Worm (Caenorhabditis elegans): ENCODE results near the gene paqr-1.

Gene paqr-1

DNA sequence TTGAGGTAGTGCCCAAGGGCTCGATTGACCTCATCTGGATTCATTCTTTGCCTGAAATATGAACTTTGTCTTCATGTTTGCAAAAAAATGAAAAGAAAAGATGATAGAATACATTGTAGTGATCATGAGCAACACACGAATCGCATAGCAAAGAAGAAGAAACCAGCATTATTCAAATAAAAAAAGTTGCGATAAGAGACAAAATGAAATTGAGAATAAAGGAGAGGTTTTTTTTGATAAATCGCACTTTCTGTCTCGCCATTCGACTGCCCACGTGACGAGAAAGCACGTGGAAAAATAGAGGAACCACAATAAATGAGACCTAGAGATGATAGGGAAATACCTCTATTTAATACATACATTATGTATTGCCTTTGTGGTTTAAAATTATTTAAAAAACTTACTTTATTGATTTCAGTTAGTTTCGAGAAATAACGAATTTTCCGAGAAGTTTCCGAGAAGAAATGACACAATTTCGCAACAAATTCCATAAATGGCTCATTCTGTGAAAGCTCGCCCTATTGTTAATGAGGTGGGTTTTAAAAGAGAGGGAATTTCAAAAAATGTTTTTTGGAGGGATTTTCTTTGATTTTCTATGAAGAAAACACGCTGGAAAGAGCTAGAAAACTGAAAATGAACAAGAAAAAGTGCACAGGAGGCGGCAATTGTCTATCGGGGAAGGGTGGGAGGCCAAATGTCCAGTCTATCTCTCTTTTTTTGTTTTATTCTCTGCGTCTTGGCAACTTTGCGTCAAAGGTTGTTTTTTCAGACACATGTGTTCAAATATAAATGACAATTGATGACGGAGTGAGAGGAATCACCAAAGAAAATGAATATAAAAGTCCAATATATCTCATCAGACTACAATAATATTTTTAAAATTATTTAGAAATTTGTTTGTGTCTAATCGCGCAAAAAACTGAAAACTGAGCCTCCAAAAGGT lies at the start of gene paqr-1:
paqr-1 (minus strand) TSS at position 51 of the 943 bp plus-strand sequence.
- TF ChIP-seq fos-1 (tag; optimal IDR thresholded peaks at IDR 0.05) (peak; percentile 6), R02D3.7 (tag; optimal IDR thresholded peaks at IDR 0.05) (no peak), sea-2 (GFP tag; optimal IDR thresholded peaks at IDR 0.05) (no peak), ama-1 (optimal IDR thresholded peaks at IDR 0.05) (no peak), pha-4 (tag; optimal IDR thresholded peaks at IDR 0.05) (peak; percentile 6), tbx-2 (tag; optimal IDR thresholded peaks at IDR 0.05) (no peak), lin-39 (tag; optimal IDR thresholded peaks at IDR 0.05) (peak; percentile 16), mml-1 (tag; optimal IDR thresholded peaks at IDR 0.05) (no peak), mdl-1 (tag; optimal IDR thresholded peaks at IDR 0.05) (peak; percentile 41), pqm-1 (tag; optimal IDR thresholded peaks at IDR 0.05) (peak; percentile 29), unc-62 (GFP tag; optimal IDR thresholded peaks at IDR 0.05) (no peak), aly-2 (tag; optimal IDR thresholded peaks at IDR 0.05) (no peak), nhr-28 (tag; optimal IDR thresholded peaks at IDR 0.05) (no peak), eor-1 (tag; optimal IDR thresholded peaks at IDR 0.05) (no peak), ceh-28 (tag; optimal IDR thresholded peaks at IDR 0.05) (no peak), ceh-82 (tag; optimal IDR thresholded peaks at IDR 0.05) (no peak), unc-39 (tag; optimal IDR thresholded peaks at IDR 0.05) (no peak), zag-1 (tag; optimal IDR thresholded peaks at IDR 0.05) (no peak), nhr-43 (tag; optimal IDR thresholded peaks at IDR 0.05; ENCODE audit: poor library complexity, severe bottlenecking) (no peak), nhr-11 (tag; optimal IDR thresholded peaks at IDR 0.05) (no peak), nhr-23 (tag; optimal IDR thresholded peaks at IDR 0.05) (no peak), nhr-237 (tag; optimal IDR thresholded peaks at IDR 0.05) (no peak), elt-1 (tag; optimal IDR thresholded peaks at IDR 0.05) (no peak), lin-15B (tag; optimal IDR thresholded peaks at IDR 0.05) (peak; percentile 53), ceh-16 (tag; optimal IDR thresholded peaks at IDR 0.05) (no peak), nhr-76 (tag; optimal IDR thresholded peaks at IDR 0.05) (no peak), egl-27 (tag; optimal IDR thresholded peaks at IDR 0.05) (no peak), fkh-10 (GFP tag; optimal IDR thresholded peaks at IDR 0.05) (no peak), nhr-12 (tag; optimal IDR thresholded peaks at IDR 0.05) (no peak), ztf-11 (tag; optimal IDR thresholded peaks at IDR 0.05) (no peak), hmg-11 (tag; optimal IDR thresholded peaks at IDR 0.05) (no peak), elt-2 (tag; optimal IDR thresholded peaks at IDR 0.05) (peak; percentile 0), nhr-77 (tag; optimal IDR thresholded peaks at IDR 0.05) (no peak), ceh-9 (tag; optimal IDR thresholded peaks at IDR 0.05) (no peak), nhr-67 (tag; optimal IDR thresholded peaks at IDR 0.05) (no peak), jun-1 (tag; optimal IDR thresholded peaks at IDR 0.05) (no peak), ztf-4 (tag; optimal IDR thresholded peaks at IDR 0.05) (no peak), ZK546.5 (tag; optimal IDR thresholded peaks at IDR 0.05) (no peak), lsy-12 (tag; optimal IDR thresholded peaks at IDR 0.05) (no peak), egl-5 (tag; optimal IDR thresholded peaks at IDR 0.05) (peak; percentile 77), nfya-1 (tag; optimal IDR thresholded peaks at IDR 0.05; ENCODE audit: insufficient read depth) (peak; percentile 37), daf-12 (tag; optimal IDR thresholded peaks at IDR 0.05) (no peak), snpc-4 (tag; optimal IDR thresholded peaks at IDR 0.05) (no peak), nhr-25 (tag; optimal IDR thresholded peaks at IDR 0.05) (no peak), skn-1 (tag; optimal IDR thresholded peaks at IDR 0.05) (no peak), elt-3 (tag; optimal IDR thresholded peaks at IDR 0.05) (no peak), fkh-2 (tag; optimal IDR thresholded peaks at IDR 0.05) (no peak)
